Fruit fly (Drosophila melanogaster): ENCODE results near the gene CG33791.

DNA sequence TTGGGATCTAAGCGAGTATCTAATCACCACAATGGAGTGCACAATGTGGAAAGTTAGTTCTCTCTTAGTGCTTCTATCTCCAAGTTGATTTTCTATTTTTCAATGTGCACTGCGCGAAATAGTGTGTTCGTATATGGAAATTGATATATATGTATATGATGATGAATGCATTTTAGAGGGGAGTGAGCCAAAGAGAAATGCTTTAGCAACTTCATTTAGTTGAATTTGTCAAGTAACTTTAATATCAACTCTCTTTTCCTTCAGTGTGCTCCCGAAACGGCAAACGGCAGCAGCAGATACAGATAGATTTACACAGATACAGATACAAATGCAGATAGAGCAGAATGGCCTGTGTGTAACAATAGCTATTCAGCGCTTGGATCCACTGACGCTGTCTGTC, 18.8 kb upstream of the CG33791 start:
- TF ChIP-seq CTCF (optimal IDR thresholded peaks at IDR 0.05) (no peak), CG8478 (optimal IDR thresholded peaks at IDR 0.05) (no peak)

Measured in S2 (cell line).